Fruit fly (Drosophila melanogaster): Measurements from ENCODE around the gene Ilp5.
A peak's percentile ranks its signal among the peaks of the same experiment; 100 is the strongest.

Gene Ilp5

dm6 chr3L:9846577-9847342 lies 23.1 kb upstream of the Ilp5 start:
- TF ChIP-seq CG8119 (GFP tag; IDR thresholded peaks at IDR 0.05) (peak; percentile 25; the same call in 1 of the 3 replicates), CG15336 (GFP tag; IDR thresholded peaks at IDR 0.05) (no peak), CG1621 (tag; optimal IDR thresholded peaks at IDR 0.05) (peak; percentile 12), ss (GFP tag; optimal IDR thresholded peaks at IDR 0.05) (peak in 1 of 2 experiments; percentile 13), Blimp-1 (GFP tag; optimal IDR thresholded peaks at IDR 0.05) (no peak), Sox14 (GFP tag; optimal IDR thresholded peaks at IDR 0.05) (peak; percentile 28), CG6163 (GFP tag; IDR thresholded peaks at IDR 0.05) (peak; percentile 59; the same call in 2 of the 3 replicates), fkh (GFP tag; optimal IDR thresholded peaks at IDR 0.05) (peak; percentile 68), CG16779 (tag; optimal IDR thresholded peaks at IDR 0.05) (peak; percentile 62), dsx (GFP tag; optimal IDR thresholded peaks at IDR 0.05; ENCODE audit: poor library complexity, severe bottlenecking) (peak; percentile 28), svp (GFP tag) (peak; percentile 73), CG11294 (GFP tag; IDR thresholded peaks at IDR 0.05) (no peak), Eip93F (GFP tag; optimal IDR thresholded peaks at IDR 0.05) (no peak), CG3032 (tag; optimal IDR thresholded peaks at IDR 0.05) (peak; percentile 22), Eip78C (GFP tag) (peak; percentile 17), eg (GFP tag; IDR thresholded peaks at IDR 0.05) (0 out of 3 replicates have a peak, but pooled peaks have one; percentile 34), CG7368 (GFP tag; optimal IDR thresholded peaks at IDR 0.05) (no peak), CG6276 (GFP tag; optimal IDR thresholded peaks at IDR 0.05) (peak; percentile 18), Ets96B (tag; optimal IDR thresholded peaks at IDR 0.05) (peak; percentile 41)

dm6 chr3L:9845980-9846538 lies 22.4 kb upstream of the Ilp5 start:
- TF ChIP-seq eg (GFP tag; IDR thresholded peaks at IDR 0.05) (no peak), CG8119 (GFP tag; IDR thresholded peaks at IDR 0.05) (no peak), CG4318 (GFP tag; optimal IDR thresholded peaks at IDR 0.05) (no peak)

dm6 chr3L:9842043-9842442 lies 18.3 kb upstream of the Ilp5 start:
- no peak for TF ChIP-seq CG3032 (tag; optimal IDR thresholded peaks at IDR 0.05)
- no peak for TF ChIP-seq CG6163 (GFP tag; IDR thresholded peaks at IDR 0.05)
- TF ChIP-seq achi (GFP tag; optimal IDR thresholded peaks at IDR 0.05) = no peak
- no peak for TF ChIP-seq CG9139 (GFP tag; optimal IDR thresholded peaks at IDR 0.05)
- TF ChIP-seq CG8119 (GFP tag; IDR thresholded peaks at IDR 0.05) = no peak
- TF ChIP-seq CG6792 (GFP tag; optimal IDR thresholded peaks at IDR 0.05) = no peak
- no peak for TF ChIP-seq CG11294 (GFP tag; IDR thresholded peaks at IDR 0.05)
- no peak for TF ChIP-seq CG6854 (GFP tag; optimal IDR thresholded peaks at IDR 0.05)
- TF ChIP-seq CG31627 (GFP tag; optimal IDR thresholded peaks at IDR 0.05) = no peak
- no peak for TF ChIP-seq esn (GFP tag; optimal IDR thresholded peaks at IDR 0.05)
- TF ChIP-seq Hr39 (GFP tag; optimal IDR thresholded peaks at IDR 0.05) = no peak
- no peak for TF ChIP-seq lz (GFP tag; optimal IDR thresholded peaks at IDR 0.05)
- TF ChIP-seq CG16779 (tag; optimal IDR thresholded peaks at IDR 0.05) = no peak
- no peak for TF ChIP-seq Ets96B (tag; optimal IDR thresholded peaks at IDR 0.05)
- no peak for TF ChIP-seq Eip75B (GFP tag; optimal IDR thresholded peaks at IDR 0.05)

dm6 chr3L:9840710-9841109 lies 17.0 kb upstream of the Ilp5 start:
- TF ChIP-seq fd85E (GFP tag; optimal IDR thresholded peaks at IDR 0.05) (no peak), vri (GFP tag; optimal IDR thresholded peaks at IDR 0.05) (no peak), fkh (GFP tag; optimal IDR thresholded peaks at IDR 0.05) (no peak), CG4318 (GFP tag; optimal IDR thresholded peaks at IDR 0.05) (no peak), Eip93F (GFP tag; optimal IDR thresholded peaks at IDR 0.05) (no peak), CG31627 (GFP tag; optimal IDR thresholded peaks at IDR 0.05) (no peak), Ets96B (tag; optimal IDR thresholded peaks at IDR 0.05) (no peak), CG11294 (GFP tag; IDR thresholded peaks at IDR 0.05) (no peak), spab (GFP tag; optimal IDR thresholded peaks at IDR 0.05) (no peak)
